Fruit fly (Drosophila melanogaster): Measurements from ENCODE around the gene aus.
A peak's percentile ranks its signal among the peaks of the same experiment; 100 is the strongest.

Gene aus

dm6 chr3R:21378595-21378994 is 29.2 kb upstream of the aus start, which contains the start of gene tin (continued):
- TF ChIP-seq Hmr (GFP tag; optimal IDR thresholded peaks at IDR 0.05) (peak; percentile 92), CG2678 (tag; optimal IDR thresholded peaks at IDR 0.05) (peak; percentile 94), CG9797 (GFP tag; optimal IDR thresholded peaks at IDR 0.05) (peak; percentile 40), CG15011 (GFP tag; optimal IDR thresholded peaks at IDR 0.05) (peak; percentile 86), sens (GFP tag) (peak; percentile 95), Tbp (GFP tag; optimal IDR thresholded peaks at IDR 0.05) (no peak), sob (GFP tag; IDR thresholded peaks at IDR 0.05) (peak; percentile 95), CG10959 (GFP tag; IDR thresholded peaks at IDR 0.05) (peak; percentile 92), CG6854 (GFP tag; optimal IDR thresholded peaks at IDR 0.05) (peak; percentile 80), Dref (GFP tag; IDR thresholded peaks at IDR 0.05) (peak; percentile 39; the same call in 1 of the 2 replicates), CG1647 (GFP tag; optimal IDR thresholded peaks at IDR 0.05) (no peak), cato (GFP tag; optimal IDR thresholded peaks at IDR 0.05; ENCODE audit: borderline replicate concordance) (peak; percentile 77), Mad (GFP tag; optimal IDR thresholded peaks at IDR 0.05) (peak; percentile 68), dmrt11E (tag; optimal IDR thresholded peaks at IDR 0.05) (peak; percentile 95), CG10565 (GFP tag; optimal IDR thresholded peaks at IDR 0.05) (no peak), E2f1 (GFP tag; IDR thresholded peaks at IDR 0.05) (peak; percentile 96), CG14860 (GFP tag; IDR thresholded peaks at IDR 0.05; ENCODE audit: partially characterized antibody) (peak; percentile 14; the same call in 1 of the 3 replicates), lbe (GFP tag; optimal IDR thresholded peaks at IDR 0.05) (peak; percentile 96), CG13424 (tag; optimal IDR thresholded peaks at IDR 0.05) (peak; percentile 94), GATAe (GFP tag; conservative IDR thresholded peaks at IDR 0.05) (peak; percentile 76), CG7271 (tag; optimal IDR thresholded peaks at IDR 0.05) (peak; percentile 95), Mes4 (GFP tag; optimal IDR thresholded peaks at IDR 0.05) (no peak), Taf1 (GFP tag; IDR thresholded peaks at IDR 0.05) (peak; percentile 74), CG12155 (GFP tag; optimal IDR thresholded peaks at IDR 0.05) (peak; percentile 84), CG10431 (GFP tag; optimal IDR thresholded peaks at IDR 0.05) (peak; percentile 67), CG6791 (GFP tag; IDR thresholded peaks at IDR 0.05; ENCODE audit: partially characterized antibody) (peak; percentile 58; the same call in 1 of the 3 replicates), CG42726 (GFP tag; IDR thresholded peaks at IDR 0.05; ENCODE audit: partially characterized antibody) (no peak), psq (GFP tag; optimal IDR thresholded peaks at IDR 0.05) (peak; percentile 62), CG15696 (tag; optimal IDR thresholded peaks at IDR 0.05) (peak; percentile 94), CG1529 (GFP tag; optimal IDR thresholded peaks at IDR 0.05) (peak; percentile 87), CG3995 (GFP tag; optimal IDR thresholded peaks at IDR 0.05) (peak; percentile 64), Fer1 (GFP tag; optimal IDR thresholded peaks at IDR 0.05) (no peak), Ptx1 (GFP tag; IDR thresholded peaks at IDR 0.05) (peak; percentile 97), Asciz (GFP tag; optimal IDR thresholded peaks at IDR 0.05) (peak; percentile 89), gem (tag; optimal IDR thresholded peaks at IDR 0.05) (peak; percentile 96), salm (tag; optimal IDR thresholded peaks at IDR 0.05) (peak; percentile 90), Gsc (GFP tag; IDR thresholded peaks at IDR 0.05) (no peak), Fer3 (tag; optimal IDR thresholded peaks at IDR 0.05) (peak; percentile 88), CG2120 (GFP tag; optimal IDR thresholded peaks at IDR 0.05) (peak; percentile 76), Sry-β (GFP tag; optimal IDR thresholded peaks at IDR 0.05) (peak; percentile 41), CG11696 (GFP tag; IDR thresholded peaks at IDR 0.05) (peak; percentile 84), B-H2 (GFP tag; optimal IDR thresholded peaks at IDR 0.05) (peak; percentile 74), Lim3 (GFP tag; IDR thresholded peaks at IDR 0.05) (peak; percentile 59; the same call in 1 of the 2 replicates), dpn (GFP tag; optimal IDR thresholded peaks at IDR 0.05) (peak; percentile 50 to 84), CG10147 (GFP tag; optimal IDR thresholded peaks at IDR 0.05) (peak; percentile 79), Aef1 (GFP tag; IDR thresholded peaks at IDR 0.05) (peak; percentile 93), Dek (tag; optimal IDR thresholded peaks at IDR 0.05) (peak; percentile 91), gfzf (GFP tag; optimal IDR thresholded peaks at IDR 0.05) (no peak), dan (GFP tag; IDR thresholded peaks at IDR 0.05) (peak; percentile 82; the same call in 1 of the 2 replicates), lab (GFP tag; optimal IDR thresholded peaks at IDR 0.05) (peak; percentile 95)

All from whole organism, embryonic.